Worm (Caenorhabditis elegans): ENCODE results near the gene fbxa-107.

ce11 chrV:18171568-18171967, 47.8 kb downstream of the fbxa-107 start, which contains the start of gene C14A6.8:
- TF ChIP-seq W03F9.2 (tag; optimal IDR thresholded peaks at IDR 0.05) (no peak), him-1 (tag; optimal IDR thresholded peaks at IDR 0.05) (no peak), dao-5 (tag; optimal IDR thresholded peaks at IDR 0.05) (no peak)
